Fruit fly (Drosophila melanogaster) whole organism, embryonic: ENCODE results near the gene CG6511.

Source experiments
- Hsf ChIP-seq: fragments of 200-800 bp; sonication (Bioruptor generic); optimal IDR thresholded peaks from 3 replicates; lab custom pipeline; 2016; ENCODE audit warnings: missing biosample characterization, missing genetic modification characterization
- psq ChIP-seq: fragments of 200-800 bp; sonication (Bioruptor generic); optimal IDR thresholded peaks from 2 replicates; lab custom pipeline; 2017; ENCODE audit warnings: missing biosample characterization, missing genetic modification characterization
- usp ChIP-seq: fragments of >200 bp; optimal IDR thresholded peaks from 2 replicates; lab custom pipeline; 2017; ENCODE audit warnings: missing biosample characterization, missing genetic modification characterization

dm6 chr3L:8704713-8705412 lies 16.3 kb upstream of the CG6511 start:
- TF ChIP-seq psq (GFP tag; lab: Kevin White, UChicago) (no peak), Hsf (GFP tag; lab: Kevin White, UChicago) (no peak), usp (GFP tag; lab: Kevin White, UChicago) (no peak)
